Fruit fly (Drosophila melanogaster) whole organism, embryonic: ENCODE measurements around the gene Ice2.

Experiments
- BtbVII ChIP-seq: fragments of 200-800 bp; sonication (Bioruptor generic); optimal IDR thresholded peaks from 3 replicates; lab custom pipeline; 2017; ENCODE audit warnings: missing biosample characterization, mild to moderate bottlenecking, missing genetic modification characterization
- CG10274 ChIP-seq: fragments of 200-800 bp; sonication (Bioruptor generic); optimal IDR thresholded peaks from 3 replicates; lab custom pipeline; 2017; ENCODE audit warnings: missing biosample characterization, mild to moderate bottlenecking, missing genetic modification characterization
- CG10366 ChIP-seq: fragments of 200-800 bp; sonication (Bioruptor generic); IDR thresholded peaks from 2 replicates; pipeline ENCODE4 v1.3.6; 2022; ENCODE audit warnings: missing biosample characterization, missing genetic modification characterization
- CG10431 ChIP-seq: fragments of 200-800 bp; sonication (Bioruptor generic); optimal IDR thresholded peaks from 3 replicates; lab custom pipeline; 2018; ENCODE audit warnings: missing biosample characterization, mild to moderate bottlenecking, missing genetic modification characterization
- CG11560 ChIP-seq: fragments of 200-800 bp; sonication (Bioruptor generic); IDR thresholded peaks from 3 replicates; pipeline ENCODE4 v1.3.6; 2022; ENCODE audit warnings: missing biosample characterization, missing genetic modification characterization
- CG11723 ChIP-seq: fragments of 200-800 bp; sonication (Bioruptor generic); optimal IDR thresholded peaks from 2 replicates; lab custom pipeline; 2017; ENCODE audit warnings: missing biosample characterization, mild to moderate bottlenecking, missing genetic modification characterization
- CG12071 ChIP-seq: fragments of 200-800 bp; sonication (Bioruptor generic); optimal IDR thresholded peaks from 3 replicates; lab custom pipeline; 2018; ENCODE audit warnings: missing biosample characterization, mild to moderate bottlenecking, missing genetic modification characterization
- CG12942 ChIP-seq: fragments of 200-800 bp; sonication (Bioruptor generic); optimal IDR thresholded peaks from 3 replicates; lab custom pipeline; 2016; ENCODE audit warnings: missing biosample characterization, missing genetic modification characterization
- CG14667 ChIP-seq: fragments of 200-800 bp; sonication (Bioruptor generic); IDR thresholded peaks from 2 replicates; pipeline ENCODE4 v1.3.6; 2022; ENCODE audit warnings: missing biosample characterization, missing genetic modification characterization
- CG18476 ChIP-seq: fragments of 200-800 bp; sonication (Bioruptor generic); optimal IDR thresholded peaks from 2 replicates; lab custom pipeline; 2016; ENCODE audit warnings: missing biosample characterization, mild to moderate bottlenecking, missing genetic modification characterization
- CG34376 ChIP-seq: fragments of 200-800 bp; sonication (Bioruptor generic); optimal IDR thresholded peaks from 2 replicates; lab custom pipeline; 2018; ENCODE audit warnings: missing biosample characterization, mild to moderate bottlenecking, missing genetic modification characterization
- CG34422 ChIP-seq: fragments of 200-800 bp; sonication (Bioruptor generic); IDR thresholded peaks from 3 replicates; pipeline ENCODE4 v1.3.6; 2022; ENCODE audit warnings: missing biosample characterization, missing genetic modification characterization
- CG3726 ChIP-seq: fragments of 200-800 bp; sonication (Bioruptor generic); IDR thresholded peaks from 3 replicates; pipeline ENCODE4, ENCODE4 v1.3.6; 2022; ENCODE audit warnings: missing biosample characterization, missing genetic modification characterization
- CG4404 ChIP-seq: fragments of 200-800 bp; sonication (Bioruptor generic); IDR thresholded peaks from 2 replicates; pipeline ENCODE4 v1.3.6; 2022; ENCODE audit warnings: missing biosample characterization, missing genetic modification characterization
- CG5180 ChIP-seq: fragments of 200-800 bp; sonication (Bioruptor generic); optimal IDR thresholded peaks from 3 replicates; lab custom pipeline; 2017; ENCODE audit warnings: missing biosample characterization, missing genetic modification characterization, mild to moderate bottlenecking, moderate library complexity, missing genetic modification reagents
- CG7357 ChIP-seq: fragments of 200-800 bp; sonication (Bioruptor generic); IDR thresholded peaks from 3 replicates; pipeline ENCODE4 v1.3.6; 2022; ENCODE audit warnings: missing biosample characterization, missing genetic modification characterization
- CG7928 ChIP-seq: fragments of 200-800 bp; sonication (Bioruptor generic); optimal IDR thresholded peaks from 2 replicates; lab custom pipeline; 2017; ENCODE audit warnings: missing biosample characterization, mild to moderate bottlenecking, missing genetic modification characterization
- CG8478 ChIP-seq: fragments of >200 bp; optimal IDR thresholded peaks from 2 replicates; lab custom pipeline; 2018
- Drgx ChIP-seq: fragments of 200-800 bp; sonication (Bioruptor generic); IDR thresholded peaks from 2 replicates; pipeline ENCODE4 v1.3.6; 2022; ENCODE audit warnings: missing biosample characterization, missing genetic modification characterization
- Fer3 ChIP-seq: fragments of 200-800 bp; sonication (Bioruptor generic); optimal IDR thresholded peaks from 2 replicates; lab custom pipeline; 2018; ENCODE audit warnings: missing biosample characterization, mild to moderate bottlenecking, missing genetic modification characterization, moderate library complexity
- Gug ChIP-seq: fragments of 200-800 bp; sonication (Bioruptor generic); IDR thresholded peaks from 4 replicates; pipeline ENCODE4 v1.3.6; 2022; ENCODE audit warnings: missing biosample characterization, missing genetic modification characterization
- HHEX ChIP-seq: fragments of 200-800 bp; sonication (Bioruptor generic); optimal IDR thresholded peaks from 3 replicates; lab custom pipeline; 2017; ENCODE audit warnings: missing biosample characterization, mild to moderate bottlenecking, missing genetic modification characterization, missing genetic modification reagents
- HmgZ ChIP-seq: fragments of 200-800 bp; sonication (Bioruptor generic); optimal IDR thresholded peaks from 2 replicates; lab custom pipeline; 2018; ENCODE audit warnings: missing biosample characterization, mild to moderate bottlenecking, missing genetic modification characterization
- Optix ChIP-seq: fragments of 200-800 bp; sonication (Bioruptor generic); IDR thresholded peaks from 3 replicates; pipeline ENCODE4 v1.3.6; 2022; ENCODE audit warnings: missing biosample characterization, missing genetic modification characterization
- Sox100B ChIP-seq: fragments of 200-800 bp; sonication (Bioruptor generic); optimal IDR thresholded peaks from 3 replicates; lab custom pipeline; 2018; ENCODE audit warnings: missing biosample characterization, mild to moderate bottlenecking, missing genetic modification characterization
- Spps ChIP-seq: fragments of 200-800 bp; sonication (Bioruptor generic); optimal IDR thresholded peaks from 2 replicates; lab custom pipeline; 2018; ENCODE audit warnings: missing biosample characterization, mild to moderate bottlenecking, missing genetic modification characterization
- Vsx1 ChIP-seq: fragments of 200-800 bp; sonication (Bioruptor generic); optimal IDR thresholded peaks from 2 replicates; lab custom pipeline; 2017; ENCODE audit warnings: missing biosample characterization, mild to moderate bottlenecking, missing genetic modification characterization, missing genetic modification reagents
- amos ChIP-seq: fragments of 200-800 bp; sonication (Bioruptor generic); IDR thresholded peaks from 2 replicates; pipeline ENCODE4 v1.3.6; 2022; ENCODE audit warnings: missing biosample characterization, missing genetic modification characterization; ENCODE audit not compliant: partially characterized antibody
- aop ChIP-seq: fragments of 200-800 bp; sonication (Bioruptor generic); IDR thresholded peaks from 2 replicates; pipeline ENCODE4 v1.3.6; 2022; ENCODE audit warnings: missing biosample characterization, missing genetic modification characterization
- bab2 ChIP-seq: fragments of 200-800 bp; sonication (Bioruptor generic); optimal IDR thresholded peaks from 2 replicates; lab custom pipeline; 2016; ENCODE audit warnings: missing biosample characterization, missing genetic modification characterization
- bigmax ChIP-seq: fragments of 200-800 bp; sonication (Bioruptor generic); optimal IDR thresholded peaks from 2 replicates; lab custom pipeline; 2018; ENCODE audit warnings: missing biosample characterization, mild to moderate bottlenecking, missing genetic modification characterization
- dati ChIP-seq: fragments of 200-800 bp; sonication (Bioruptor generic); IDR thresholded peaks from 2 replicates; pipeline ENCODE4 v1.3.6; 2022; ENCODE audit warnings: missing biosample characterization, missing genetic modification characterization
- dysf ChIP-seq: fragments of 200-800 bp; sonication (Bioruptor generic); IDR thresholded peaks from 3 replicates; pipeline ENCODE4 v1.3.6; 2022; ENCODE audit warnings: missing biosample characterization, missing genetic modification characterization
- exex ChIP-seq: fragments of 200-800 bp; sonication (Bioruptor generic); optimal IDR thresholded peaks from 4 replicates; lab custom pipeline; 2018; ENCODE audit warnings: missing biosample characterization, mild to moderate bottlenecking, missing genetic modification characterization, moderate library complexity
- fd102C ChIP-seq: fragments of 200-800 bp; sonication (Bioruptor generic); optimal IDR thresholded peaks from 2 replicates; lab custom pipeline; 2018; ENCODE audit warnings: missing biosample characterization, mild to moderate bottlenecking, missing genetic modification characterization, moderate library complexity
- gcm2 ChIP-seq: fragments of 200-800 bp; sonication (Bioruptor generic); optimal IDR thresholded peaks from 2 replicates; lab custom pipeline; 2016; ENCODE audit warnings: missing biosample characterization, missing genetic modification characterization
- gem ChIP-seq: fragments of 200-800 bp; sonication (Bioruptor generic); optimal IDR thresholded peaks from 2 replicates; lab custom pipeline; 2019; ENCODE audit warnings: missing biosample characterization, mild to moderate bottlenecking, missing genetic modification characterization, moderate library complexity
- gsb ChIP-seq: fragments of 200-800 bp; sonication (Bioruptor generic); IDR thresholded peaks from 2 replicates; pipeline ENCODE4 v1.3.6; 2022; ENCODE audit warnings: missing biosample characterization, missing genetic modification characterization
- ham ChIP-seq: fragments of 200-800 bp; sonication (Bioruptor generic); IDR thresholded peaks from 2 replicates; pipeline ENCODE4 v1.3.6; 2022; ENCODE audit warnings: missing biosample characterization, missing genetic modification characterization
- hkb ChIP-seq, 2 experiments: fragments of 200-800 bp in 1 of 2; fragments of >200 bp in 1 of 2; sonication (Bioruptor generic) in 1 of 2; IDR thresholded peaks in 1 of 2; optimal IDR thresholded peaks in 1 of 2; 2 replicates each; pipeline versions ENCODE4 v1.3.6 to Lab custom; 2017 to 2022; ENCODE audit warnings: missing biosample characterization in 1 of 2, missing genetic modification characterization in 1 of 2
- kah ChIP-seq: fragments of 200-800 bp; sonication (Bioruptor generic); optimal IDR thresholded peaks from 2 replicates; lab custom pipeline; 2018; ENCODE audit warnings: missing biosample characterization, mild to moderate bottlenecking, missing genetic modification characterization
- ken ChIP-seq: fragments of 200-800 bp; sonication (Bioruptor generic); IDR thresholded peaks from 3 replicates; pipeline ENCODE4 v1.3.6; 2022; ENCODE audit warnings: missing biosample characterization, missing genetic modification characterization
- luna ChIP-seq: fragments of 200-800 bp; sonication (Bioruptor generic); optimal IDR thresholded peaks from 2 replicates; lab custom pipeline; 2016; ENCODE audit warnings: missing biosample characterization, missing genetic modification characterization
- maf-S ChIP-seq: fragments of 200-800 bp; sonication (Bioruptor generic); optimal IDR thresholded peaks from 2 replicates; lab custom pipeline; 2016; ENCODE audit warnings: missing biosample characterization, missing genetic modification characterization
- mirr ChIP-seq: fragments of 200-800 bp; sonication (Bioruptor generic); optimal IDR thresholded peaks from 3 replicates; lab custom pipeline; 2018; ENCODE audit warnings: missing biosample characterization, mild to moderate bottlenecking, missing genetic modification characterization
- pnt ChIP-seq: fragments of 200-800 bp; sonication (Bioruptor generic); optimal IDR thresholded peaks from 3 replicates; lab custom pipeline; 2016; ENCODE audit warnings: missing biosample characterization, missing genetic modification characterization
- sim ChIP-seq: fragments of 200-800 bp; sonication (Bioruptor generic); IDR thresholded peaks from 2 replicates; pipeline ENCODE4 v1.3.6; 2022; ENCODE audit warnings: missing biosample characterization, missing genetic modification characterization
- slbo ChIP-seq: fragments of 200-800 bp; sonication (Bioruptor generic); IDR thresholded peaks from 2 replicates; pipeline ENCODE4 v1.3.6; 2022; ENCODE audit warnings: missing biosample characterization, missing genetic modification characterization
- slp2 ChIP-seq: fragments of 200-800 bp; sonication (Bioruptor generic); optimal IDR thresholded peaks from 2 replicates; lab custom pipeline; 2016; ENCODE audit warnings: missing biosample characterization, missing genetic modification characterization
- tll ChIP-seq, 2 experiments: fragments of 200-800 bp in 1 of 2; fragments of >200 bp in 1 of 2; sonication (Bioruptor generic) in 1 of 2; optimal IDR thresholded peaks; 2 replicates each; lab custom pipeline; 2017 to 2019; ENCODE audit warnings: missing biosample characterization in 2 of 2, missing genetic modification characterization in 2 of 2, mild to moderate bottlenecking in 1 of 2, moderate library complexity in 1 of 2
- wdn ChIP-seq: fragments of 200-800 bp; sonication (Bioruptor generic); IDR thresholded peaks from 2 replicates; pipeline ENCODE4 v1.3.6; 2022; ENCODE audit warnings: missing biosample characterization, missing genetic modification characterization

Gene Ice2

dm6 chr3R:21097631-21098117 is 32.3 kb upstream of the Ice2 start, which contains the start of gene RhoGAP93B (continued):
- TF ChIP-seq bigmax (GFP tag; lab: Kevin White, UChicago) = no peak
- peak; percentile 81; the same call in 2 of the 3 replicates for TF ChIP-seq CG11560 (tag; lab: Robert Waterston, UW)
- TF ChIP-seq Optix (GFP tag; lab: Robert Waterston, UW) = peak; percentile 95
- TF ChIP-seq CG7357 (GFP tag; lab: Robert Waterston, UW) = peak; percentile 79; the same call in 2 of the 3 replicates
- TF ChIP-seq tll (GFP tag; optimal IDR thresholded peaks at IDR 0.05; lab: Kevin White, UChicago) = peak in 1 of 2 experiments; percentile 29
- peak; percentile 92 for TF ChIP-seq HmgZ
- TF ChIP-seq bab2 (GFP tag; lab: Kevin White, UChicago) = peak; percentile 94
- peak; percentile 81 for TF ChIP-seq Spps (tag; lab: Kevin White, UChicago)
- TF ChIP-seq CG11723 (GFP tag; lab: Kevin White, UChicago) = peak; percentile 49
- TF ChIP-seq ken (GFP tag; lab: Robert Waterston, UW) = peak; percentile 83
- peak; percentile 36 for TF ChIP-seq HHEX
- peak; percentile 94 for TF ChIP-seq CG4404 (GFP tag; lab: Robert Waterston, UW)
- peak; percentile 62 for TF ChIP-seq mirr (GFP tag; lab: Kevin White, UChicago)
- TF ChIP-seq CG10274 (GFP tag; lab: Kevin White, UChicago) = peak; percentile 25
- peak; percentile 44 for TF ChIP-seq CG7928
- TF ChIP-seq Drgx (GFP tag; lab: Robert Waterston, UW) = peak; percentile 82
- no peak for TF ChIP-seq Vsx1 (GFP tag; lab: Kevin White, UChicago)
- peak; percentile 88 for TF ChIP-seq dysf
- TF ChIP-seq ham (GFP tag; lab: Robert Waterston, UW) = no peak
- TF ChIP-seq fd102C (GFP tag; lab: Kevin White, UChicago) = peak; percentile 48
- TF ChIP-seq kah (GFP tag; lab: Kevin White, UChicago) = peak; percentile 12
- TF ChIP-seq pnt (GFP tag; lab: Kevin White, UChicago) = peak; percentile 74
- TF ChIP-seq gsb = peak; percentile 56
- TF ChIP-seq Gug (GFP tag; lab: Robert Waterston, UW) = peak; percentile 96
- TF ChIP-seq CG14667 (GFP tag; lab: Robert Waterston, UW) = peak; percentile 91
- TF ChIP-seq amos = peak; percentile 100
- peak; percentile 60 for TF ChIP-seq maf-S (GFP tag; lab: Kevin White, UChicago)
- peak; percentile 94 for TF ChIP-seq CG34422 (GFP tag; lab: Robert Waterston, UW)
- peak; percentile 77 for TF ChIP-seq CG12942 (GFP tag; lab: Kevin White, UChicago)
- peak; percentile 61 for TF ChIP-seq wdn (GFP tag; lab: Robert Waterston, UW)
- TF ChIP-seq slp2 (GFP tag; lab: Kevin White, UChicago) = peak; percentile 77
- TF ChIP-seq aop (GFP tag; lab: Robert Waterston, UW) = peak; percentile 91
- peak; percentile 80 for TF ChIP-seq gem (tag; lab: Kevin White, UChicago)
- peak; percentile 88 for TF ChIP-seq hkb (optimal IDR thresholded peaks at IDR 0.05; lab: Kevin White, UChicago)
- peak; percentile 92 for TF ChIP-seq hkb (GFP tag; IDR thresholded peaks at IDR 0.05; lab: Robert Waterston, UW)
- TF ChIP-seq exex (tag; lab: Kevin White, UChicago) = peak; percentile 53
- TF ChIP-seq sim = 0 out of 2 replicates have a peak, but pooled peaks have one; percentile 26
- peak; percentile 84 for TF ChIP-seq CG10366 (GFP tag; lab: Robert Waterston, UW)
- TF ChIP-seq BtbVII = peak; percentile 35
- TF ChIP-seq gcm2 (GFP tag; lab: Kevin White, UChicago) = no peak
- TF ChIP-seq slbo (GFP tag; lab: Robert Waterston, UW) = peak; percentile 93
- no peak for TF ChIP-seq Sox100B
- peak; percentile 82 for TF ChIP-seq Fer3
- peak; percentile 80 for TF ChIP-seq CG34376 (GFP tag; lab: Kevin White, UChicago)
- no peak for TF ChIP-seq CG10431 (GFP tag; lab: Kevin White, UChicago)
- peak; percentile 80 for TF ChIP-seq CG18476 (GFP tag; lab: Kevin White, UChicago)
- TF ChIP-seq dati (GFP tag; lab: Robert Waterston, UW) = peak; percentile 52; the same call in 1 of the 2 replicates
- TF ChIP-seq CG12071 (GFP tag; lab: Kevin White, UChicago) = no peak
- TF ChIP-seq luna (GFP tag; lab: Kevin White, UChicago) = peak; percentile 53
- no peak for TF ChIP-seq CG8478 (lab: Kevin White, UChicago)
- peak; percentile 86 for TF ChIP-seq CG3726 (GFP tag; lab: Robert Waterston, UW)
- no peak for TF ChIP-seq CG5180
